Fruit fly (Drosophila melanogaster) whole organism, embryonic: ENCODE data around the gene vers.

Experiments
- Aef1 ChIP-seq: fragments of 200-800 bp; sonication (Bioruptor generic); IDR thresholded peaks from 3 replicates; pipeline ENCODE4 v1.3.6; 2022; ENCODE audit warnings: missing biosample characterization, missing genetic modification characterization
- Atf-2 ChIP-seq: fragments of 200-800 bp; sonication (Bioruptor generic); optimal IDR thresholded peaks from 2 replicates; lab custom pipeline; 2016; ENCODE audit warnings: missing biosample characterization, missing genetic modification characterization
- Blimp-1 ChIP-seq: fragments of 200-800 bp; sonication (Bioruptor generic); optimal IDR thresholded peaks from 3 replicates; lab custom pipeline; 2018; ENCODE audit warnings: missing biosample characterization, missing genetic modification characterization, mild to moderate bottlenecking, moderate library complexity, missing genetic modification reagents
- Bteb2 ChIP-seq: fragments of 200-800 bp; sonication (Bioruptor generic); optimal IDR thresholded peaks from 2 replicates; lab custom pipeline; 2016; ENCODE audit warnings: missing biosample characterization, missing genetic modification characterization
- CG10267 ChIP-seq: fragments of 200-800 bp; sonication (Bioruptor generic); optimal IDR thresholded peaks from 2 replicates; lab custom pipeline; 2018; ENCODE audit warnings: missing biosample characterization, mild to moderate bottlenecking, missing genetic modification characterization, moderate library complexity
- CG11504 ChIP-seq: fragments of 200-800 bp; sonication (Bioruptor generic); optimal IDR thresholded peaks from 3 replicates; lab custom pipeline; 2019; ENCODE audit warnings: missing biosample characterization, mild to moderate bottlenecking, missing genetic modification characterization, moderate library complexity
- CG13624 ChIP-seq: fragments of 200-800 bp; sonication (Bioruptor generic); optimal IDR thresholded peaks from 2 replicates; lab custom pipeline; 2016; ENCODE audit warnings: missing biosample characterization, missing genetic modification characterization
- CG13894 ChIP-seq: fragments of 200-800 bp; sonication (Bioruptor generic); optimal IDR thresholded peaks from 3 replicates; lab custom pipeline; 2018; ENCODE audit warnings: missing biosample characterization, mild to moderate bottlenecking, missing genetic modification characterization, moderate library complexity
- CG16779 ChIP-seq: fragments of 200-800 bp; sonication (Bioruptor generic); IDR thresholded peaks from 2 replicates; pipeline ENCODE4 v1.3.6; 2022; ENCODE audit warnings: missing biosample characterization, missing genetic modification characterization
- CG17328 ChIP-seq: fragments of 200-800 bp; sonication (Bioruptor generic); IDR thresholded peaks from 2 replicates; pipeline ENCODE4 v1.3.6; 2022; ENCODE audit warnings: missing biosample characterization, missing genetic modification characterization
- CG17912 ChIP-seq: fragments of 200-800 bp; sonication (Bioruptor generic); optimal IDR thresholded peaks from 2 replicates; lab custom pipeline; 2018; ENCODE audit warnings: missing biosample characterization, mild to moderate bottlenecking, missing genetic modification characterization
- CG2116 ChIP-seq: fragments of 200-800 bp; sonication (Bioruptor generic); optimal IDR thresholded peaks from 3 replicates; lab custom pipeline; 2018; ENCODE audit warnings: missing biosample characterization, mild to moderate bottlenecking, missing genetic modification characterization
- CG2199 ChIP-seq: fragments of 200-800 bp; sonication (Bioruptor generic); IDR thresholded peaks from 3 replicates; pipeline ENCODE4 v1.3.6; 2022; ENCODE audit warnings: missing biosample characterization, missing genetic modification characterization
- CG32532 ChIP-seq: fragments of 200-800 bp; sonication (Bioruptor generic); IDR thresholded peaks from 2 replicates; pipeline ENCODE4 v1.3.6; 2022; ENCODE audit warnings: missing biosample characterization, missing genetic modification characterization
- CG32772 ChIP-seq: fragments of 200-800 bp; sonication (Bioruptor generic); IDR thresholded peaks from 2 replicates; pipeline ENCODE4 v1.3.6; 2022; ENCODE audit warnings: missing biosample characterization, missing genetic modification characterization
- CG33213 ChIP-seq: fragments of 200-800 bp; sonication (Bioruptor generic); optimal IDR thresholded peaks from 3 replicates; lab custom pipeline; 2016; ENCODE audit warnings: missing biosample characterization, missing genetic modification characterization
- CG34376 ChIP-seq: fragments of 200-800 bp; sonication (Bioruptor generic); optimal IDR thresholded peaks from 2 replicates; lab custom pipeline; 2018; ENCODE audit warnings: missing biosample characterization, mild to moderate bottlenecking, missing genetic modification characterization
- CG4282 ChIP-seq: fragments of 200-800 bp; sonication (Bioruptor generic); optimal IDR thresholded peaks from 2 replicates; lab custom pipeline; 2016; ENCODE audit warnings: missing biosample characterization, missing genetic modification characterization
- CG4328 ChIP-seq: fragments of 200-800 bp; sonication (Bioruptor generic); optimal IDR thresholded peaks from 3 replicates; lab custom pipeline; 2017; ENCODE audit warnings: missing biosample characterization, missing genetic modification reagents, missing genetic modification characterization
- CG4854 ChIP-seq: fragments of 200-800 bp; sonication (Bioruptor generic); optimal IDR thresholded peaks from 2 replicates; lab custom pipeline; 2016; ENCODE audit warnings: missing biosample characterization, missing genetic modification characterization, inconsistent platforms
- CG7963 ChIP-seq: fragments of 200-800 bp; sonication (Bioruptor generic); IDR thresholded peaks from 3 replicates; pipeline ENCODE4 v1.3.6; 2022; ENCODE audit warnings: missing biosample characterization, missing genetic modification characterization; ENCODE audit not compliant: partially characterized antibody
- CG9727 ChIP-seq: fragments of 200-800 bp; sonication (Bioruptor generic); optimal IDR thresholded peaks from 3 replicates; lab custom pipeline; 2017; ENCODE audit warnings: missing biosample characterization, mild to moderate bottlenecking, missing genetic modification characterization
- CTCF ChIP-seq: fragments of 200-800 bp; sonication (Bioruptor generic); optimal IDR thresholded peaks from 2 replicates; lab custom pipeline; 2017; ENCODE audit warnings: missing biosample characterization, mild to moderate bottlenecking, missing genetic modification characterization, moderate library complexity
- CoRest ChIP-seq: fragments of 200-800 bp; sonication (Bioruptor generic); optimal IDR thresholded peaks from 3 replicates; lab custom pipeline; 2018; ENCODE audit warnings: missing biosample characterization, mild to moderate bottlenecking, missing genetic modification characterization, moderate library complexity
- Gsc ChIP-seq: fragments of 200-800 bp; sonication (Bioruptor generic); IDR thresholded peaks from 2 replicates; pipeline ENCODE4 v1.3.6; 2022; ENCODE audit warnings: missing biosample characterization, missing genetic modification characterization
- H15 ChIP-seq: fragments of 200-800 bp; sonication (Bioruptor generic); IDR thresholded peaks from 3 replicates; pipeline ENCODE4 v1.3.6; 2022; ENCODE audit warnings: missing biosample characterization, missing genetic modification characterization
- HHEX ChIP-seq: fragments of 200-800 bp; sonication (Bioruptor generic); optimal IDR thresholded peaks from 3 replicates; lab custom pipeline; 2017; ENCODE audit warnings: missing biosample characterization, mild to moderate bottlenecking, missing genetic modification characterization, missing genetic modification reagents
- Lim3 ChIP-seq: fragments of 200-800 bp; sonication (Bioruptor generic); IDR thresholded peaks from 2 replicates; pipeline ENCODE4 v1.3.6; 2022; ENCODE audit warnings: missing biosample characterization, missing genetic modification characterization
- Neu2 ChIP-seq: fragments of 200-800 bp; sonication (Bioruptor generic); optimal IDR thresholded peaks from 3 replicates; lab custom pipeline; 2016; ENCODE audit warnings: missing biosample characterization, missing genetic modification characterization, borderline replicate concordance
- Nf-YC ChIP-seq: fragments of 200-800 bp; optimal IDR thresholded peaks from 3 replicates; lab custom pipeline; 2019; ENCODE audit warnings: missing biosample characterization, mild to moderate bottlenecking, missing genetic modification characterization, moderate library complexity
- ap ChIP-seq: fragments of 200-800 bp; sonication (Bioruptor generic); IDR thresholded peaks from 2 replicates; pipeline ENCODE4 v1.3.6; 2022; ENCODE audit warnings: missing biosample characterization, missing genetic modification characterization
- corto ChIP-seq: fragments of 200-800 bp; sonication (Bioruptor generic); optimal IDR thresholded peaks from 2 replicates; lab custom pipeline; 2016; ENCODE audit warnings: missing biosample characterization, mild to moderate bottlenecking, missing genetic modification characterization, moderate library complexity
- danr ChIP-seq: fragments of 200-800 bp; sonication (Bioruptor generic); IDR thresholded peaks from 2 replicates; pipeline ENCODE4 v1.3.6; 2022; ENCODE audit warnings: missing biosample characterization, missing genetic modification characterization
- h ChIP-seq: fragments of >200 bp; optimal IDR thresholded peaks from 2 replicates; lab custom pipeline; 2017
- hth ChIP-seq: fragments of >200 bp; optimal IDR thresholded peaks from 2 replicates; lab custom pipeline; 2017; ENCODE audit warnings: inconsistent platforms
- lov ChIP-seq, 2 experiments: fragments of 200-800 bp in 1 of 2; fragments of >200 bp in 1 of 2; sonication (Bioruptor generic) in 1 of 2; IDR thresholded peaks in 1 of 2; optimal IDR thresholded peaks in 1 of 2; 2 replicates in 1 of 2; 3 replicates in 1 of 2; pipeline versions ENCODE4 v1.3.6 to Lab custom; 2017 to 2022; ENCODE audit warnings: missing biosample characterization in 1 of 2, missing genetic modification characterization in 1 of 2
- nom ChIP-seq: fragments of 200-800 bp; sonication (Bioruptor generic); optimal IDR thresholded peaks from 2 replicates; lab custom pipeline; 2017; ENCODE audit warnings: missing biosample characterization, missing genetic modification characterization, mild to moderate bottlenecking, moderate library complexity, missing genetic modification reagents
- odd ChIP-seq: fragments of 200-800 bp; sonication (Bioruptor generic); optimal IDR thresholded peaks from 2 replicates; lab custom pipeline; 2017; ENCODE audit warnings: missing biosample characterization, mild to moderate bottlenecking, missing genetic modification characterization
- pho ChIP-seq: fragments of 200-800 bp; sonication (Bioruptor generic); optimal IDR thresholded peaks from 2 replicates; lab custom pipeline; 2016; ENCODE audit warnings: missing biosample characterization, missing genetic modification characterization
- pzg ChIP-seq: fragments of 200-800 bp; sonication (Bioruptor generic); optimal IDR thresholded peaks from 3 replicates; lab custom pipeline; 2018; ENCODE audit warnings: missing biosample characterization, mild to moderate bottlenecking, missing genetic modification characterization, moderate library complexity
- run ChIP-seq: fragments of 200-800 bp; sonication (Bioruptor generic); optimal IDR thresholded peaks from 3 replicates; lab custom pipeline; 2018; ENCODE audit warnings: missing biosample characterization, mild to moderate bottlenecking, missing genetic modification characterization
- slp2 ChIP-seq: fragments of 200-800 bp; sonication (Bioruptor generic); optimal IDR thresholded peaks from 2 replicates; lab custom pipeline; 2016; ENCODE audit warnings: missing biosample characterization, missing genetic modification characterization
- stwl ChIP-seq: fragments of 200-800 bp; sonication (Bioruptor generic); optimal IDR thresholded peaks from 3 replicates; lab custom pipeline; 2018; ENCODE audit warnings: missing biosample characterization, mild to moderate bottlenecking, missing genetic modification characterization, moderate library complexity
- twi ChIP-seq: fragments of 200-800 bp; optimal IDR thresholded peaks from 2 replicates; lab custom pipeline; 2019; ENCODE audit warnings: missing biosample characterization, mild to moderate bottlenecking, missing genetic modification characterization, moderate library complexity
- unpg ChIP-seq: fragments of 200-800 bp; sonication (Bioruptor generic); optimal IDR thresholded peaks from 3 replicates; lab custom pipeline; 2018; ENCODE audit warnings: missing biosample characterization, mild to moderate bottlenecking, missing genetic modification characterization, moderate library complexity
- wek ChIP-seq: fragments of 200-800 bp; sonication (Bioruptor generic); optimal IDR thresholded peaks from 3 replicates; lab custom pipeline; 2018; ENCODE audit warnings: missing biosample characterization, mild to moderate bottlenecking, missing genetic modification characterization, moderate library complexity
- zf30C ChIP-seq: fragments of 200-800 bp; sonication (Bioruptor generic); optimal IDR thresholded peaks from 3 replicates; lab custom pipeline; 2018; ENCODE audit warnings: missing biosample characterization, mild to moderate bottlenecking, missing genetic modification characterization

Gene vers

DNA sequence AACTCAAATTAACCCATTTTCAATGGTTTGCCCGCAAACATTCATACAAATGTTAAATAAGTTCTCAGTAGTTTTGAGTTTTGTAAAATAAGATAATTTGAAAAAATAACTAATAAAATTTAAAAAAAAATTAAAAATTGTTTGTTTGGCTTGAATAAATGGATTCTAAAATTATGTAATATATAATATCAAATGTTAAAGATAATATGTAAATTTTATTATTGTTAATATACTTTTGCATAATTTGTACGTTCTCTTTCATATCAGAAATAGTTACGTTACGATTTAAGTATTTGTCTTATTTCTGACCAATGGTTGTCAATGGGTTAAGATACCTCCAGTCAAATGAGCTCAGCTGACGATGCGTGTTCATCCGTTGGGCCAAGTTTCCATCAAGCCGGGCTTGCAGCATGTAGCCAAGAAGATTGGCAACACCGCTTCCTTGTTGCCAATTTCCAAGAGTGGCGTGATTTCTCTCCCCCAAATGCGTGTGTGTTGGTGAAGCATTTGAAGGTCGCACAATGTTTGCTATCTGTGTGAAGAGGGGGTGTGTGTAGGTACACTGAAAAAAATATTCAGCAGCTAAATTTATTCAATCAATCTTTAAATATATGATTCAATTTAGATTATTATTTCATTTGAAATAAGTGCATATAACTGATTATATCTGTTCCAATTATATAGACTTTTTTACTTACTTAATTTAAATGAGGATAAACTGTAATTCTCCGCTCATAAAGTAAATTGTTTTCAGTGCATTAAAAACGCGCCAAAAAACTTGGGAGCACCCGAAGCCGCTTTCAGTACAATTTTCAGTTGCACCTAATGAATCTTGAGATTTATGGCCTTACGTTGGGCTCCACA, 18.9 kb upstream of the vers start (continued):
- TF ChIP-seq CG10267 (tag; lab: Kevin White, UChicago) (peak; percentile 12), pho (no peak), CG17328 (GFP tag; lab: Robert Waterston, UW) (peak; percentile 42; the same call in 1 of the 2 replicates), CG7963 (GFP tag; lab: Robert Waterston, UW) (no peak), CG32772 (GFP tag; lab: Robert Waterston, UW) (no peak), CoRest (tag; lab: Kevin White, UChicago) (peak; percentile 42), CG13894 (no peak), CG9727 (GFP tag; lab: Kevin White, UChicago) (peak; percentile 58), Lim3 (GFP tag; lab: Robert Waterston, UW) (no peak), danr (no peak), stwl (tag; lab: Kevin White, UChicago) (no peak), nom (GFP tag; lab: Kevin White, UChicago) (peak; percentile 49), slp2 (GFP tag; lab: Kevin White, UChicago) (no peak), unpg (GFP tag; lab: Kevin White, UChicago) (peak; percentile 47), Blimp-1 (GFP tag; lab: Kevin White, UChicago) (peak; percentile 25), Bteb2 (GFP tag; lab: Kevin White, UChicago) (no peak), CTCF (GFP tag; lab: Kevin White, UChicago) (no peak), zf30C (GFP tag; lab: Kevin White, UChicago) (peak; percentile 24), lov (optimal IDR thresholded peaks at IDR 0.05; lab: Kevin White, UChicago) (no peak), lov (GFP tag; IDR thresholded peaks at IDR 0.05; lab: Robert Waterston, UW) (no peak)

DNA sequence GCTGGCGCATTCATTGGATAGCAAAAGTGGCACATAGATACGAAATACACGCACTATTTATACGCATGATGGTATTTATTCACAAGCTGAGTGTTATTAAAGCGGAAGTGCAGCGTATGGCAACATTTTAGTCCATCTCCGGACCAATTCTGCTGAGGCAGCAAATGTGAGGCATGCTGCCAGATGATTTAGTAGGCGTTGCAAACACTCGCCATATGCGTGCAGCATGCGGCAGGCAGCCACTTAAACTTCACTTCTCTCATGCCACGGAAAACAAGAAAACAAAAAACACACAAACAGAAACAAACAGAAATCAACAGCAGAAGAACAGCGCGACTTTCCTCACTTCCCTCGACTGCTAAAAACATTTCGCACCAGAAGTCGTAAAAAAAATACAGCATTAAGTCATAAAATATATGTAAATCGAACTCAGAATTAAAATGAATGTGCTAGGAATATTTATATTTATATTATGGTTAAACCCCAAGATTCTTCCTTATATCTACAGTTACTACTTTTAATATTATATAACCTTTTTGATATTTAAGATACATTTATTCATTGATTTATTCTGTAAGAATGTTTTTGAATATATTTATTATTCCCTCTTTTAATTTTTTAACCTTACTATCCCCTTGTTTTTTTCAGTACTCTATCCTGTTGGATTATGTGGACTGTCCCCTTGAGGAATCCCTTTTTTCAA, 16.4 kb upstream of the vers start:
- TF ChIP-seq H15 (GFP tag; lab: Robert Waterston, UW) (no peak), Neu2 (no peak), h (lab: Kevin White, UChicago) (no peak), CG4854 (GFP tag; lab: Kevin White, UChicago) (no peak), HHEX (GFP tag; lab: Kevin White, UChicago) (no peak), CG34376 (GFP tag; lab: Kevin White, UChicago) (no peak), ap (no peak), Gsc (GFP tag; lab: Robert Waterston, UW) (no peak), CG2199 (GFP tag; lab: Robert Waterston, UW) (peak; percentile 79; the same call in 2 of the 3 replicates), CG33213 (GFP tag; lab: Kevin White, UChicago) (no peak), odd (GFP tag; lab: Kevin White, UChicago) (no peak), CG13624 (GFP tag; lab: Kevin White, UChicago) (no peak), CG2116 (no peak), CG32532 (GFP tag; lab: Robert Waterston, UW) (no peak), Nf-YC (tag; lab: Kevin White, UChicago) (no peak), CG11504 (tag; lab: Kevin White, UChicago) (no peak), corto (GFP tag; lab: Kevin White, UChicago) (no peak), twi (tag; lab: Kevin White, UChicago) (peak; percentile 99), pzg (GFP tag; lab: Kevin White, UChicago) (no peak), CG4328 (GFP tag; lab: Kevin White, UChicago) (no peak), CG17912 (no peak), run (no peak), CG16779 (peak; percentile 19; the same call in 1 of the 2 replicates), CG4282 (GFP tag; lab: Kevin White, UChicago) (no peak), hth (no peak), lov (optimal IDR thresholded peaks at IDR 0.05; lab: Kevin White, UChicago) (no peak), lov (GFP tag; IDR thresholded peaks at IDR 0.05; lab: Robert Waterston, UW) (0 out of 3 replicates have a peak, but pooled peaks have one; percentile 50), Aef1 (no peak), wek (GFP tag; lab: Kevin White, UChicago) (no peak), CG7963 (GFP tag; lab: Robert Waterston, UW) (no peak), Atf-2 (GFP tag; lab: Kevin White, UChicago) (no peak)
